Worm (Caenorhabditis elegans) whole organism, young adult: ENCODE results near the gene clec-181.

Experiments used
- B0261.1 ChIP-seq: sonication (generic microtip); optimal IDR thresholded peaks from 2 replicates; lab custom pipeline; 2016; ENCODE audit warnings: mild to moderate bottlenecking, missing genetic modification characterization, moderate library complexity, missing compliant biosample characterization
- F10E7.11 ChIP-seq: sonication (generic microtip); optimal IDR thresholded peaks from 2 replicates; lab custom pipeline; 2017; ENCODE audit warnings: mild to moderate bottlenecking, missing genetic modification characterization, moderate library complexity, missing compliant biosample characterization
- F22D6.2 ChIP-seq: sonication (generic microtip); optimal IDR thresholded peaks from 2 replicates; lab custom pipeline; 2016; ENCODE audit warnings: mild to moderate bottlenecking, missing genetic modification characterization, missing compliant biosample characterization
- F37B4.10 ChIP-seq: fragments of 200-800 bp; sonication (Bioruptor generic); IDR thresholded peaks from 2 replicates; pipeline ENCODE4 v1.3.6; 2022; ENCODE audit warnings: missing genetic modification characterization, missing compliant biosample characterization
- F57A8.1 ChIP-seq: fragments of 200-800 bp; sonication (Bioruptor generic); optimal IDR thresholded peaks from 2 replicates; lab custom pipeline; 2018; ENCODE audit warnings: mild to moderate bottlenecking, missing genetic modification characterization, moderate library complexity, missing compliant biosample characterization
- F57C9.4 ChIP-seq: sonication (generic microtip); optimal IDR thresholded peaks from 2 replicates; lab custom pipeline; 2017; ENCODE audit warnings: mild to moderate bottlenecking, missing genetic modification characterization, missing compliant biosample characterization
- aptf-3 ChIP-seq: fragments of 200-800 bp; sonication (Bioruptor generic); IDR thresholded peaks from 2 replicates; pipeline ENCODE4 v1.3.6; 2022; ENCODE audit warnings: missing genetic modification characterization, missing compliant biosample characterization
- ceh-27 ChIP-seq: fragments of 200-800 bp; sonication (Bioruptor generic); optimal IDR thresholded peaks from 2 replicates; lab custom pipeline; 2018; ENCODE audit warnings: mild to moderate bottlenecking, missing genetic modification characterization, moderate library complexity, missing compliant biosample characterization
- hlh-26 ChIP-seq: fragments of 200-800 bp; sonication (Bioruptor generic); conservative IDR thresholded peaks from 2 replicates; pipeline ENCODE4 v1.3.6; 2022; ENCODE audit warnings: missing genetic modification reagents, missing genetic modification characterization, missing compliant biosample characterization
- hsf-1 ChIP-seq: fragments of 200-800 bp; sonication (Bioruptor generic); IDR thresholded peaks from 2 replicates; pipeline ENCODE4 v1.3.6; 2022; ENCODE audit warnings: missing genetic modification reagents, missing genetic modification characterization, missing compliant biosample characterization
- lin-40 ChIP-seq: sonication (generic microtip); optimal IDR thresholded peaks from 2 replicates; lab custom pipeline; 2016; ENCODE audit warnings: missing genetic modification characterization, mild to moderate bottlenecking, missing compliant biosample characterization, missing genotype, missing genetic modification reagents
- madf-10 ChIP-seq: sonication (generic microtip); optimal IDR thresholded peaks from 2 replicates; lab custom pipeline; 2016; ENCODE audit warnings: mild to moderate bottlenecking, missing genetic modification characterization, missing compliant biosample characterization
- madf-8 ChIP-seq: fragments of 200-800 bp; sonication (Bioruptor generic); conservative IDR thresholded peaks from 2 replicates; pipeline ENCODE4 v1.3.6; 2022; ENCODE audit warnings: missing genetic modification reagents, missing genetic modification characterization, missing compliant biosample characterization
- nfya-1 ChIP-seq: sonication (generic microtip); optimal IDR thresholded peaks from 2 replicates; lab custom pipeline; 2017; ENCODE audit warnings: antibody characterized with exemption, missing compliant biosample characterization, missing genetic modification characterization, borderline replicate concordance; ENCODE audit not compliant: insufficient read depth
- nfya-2 ChIP-seq: fragments of 200-800 bp; sonication (Bioruptor generic); IDR thresholded peaks from 2 replicates; pipeline ENCODE4 v1.3.6; 2022; ENCODE audit warnings: missing genetic modification reagents, missing genetic modification characterization, missing compliant biosample characterization
- nhr-120 ChIP-seq: fragments of 200-800 bp; sonication (Bioruptor generic); IDR thresholded peaks from 2 replicates; pipeline ENCODE4 v1.3.6; 2022; ENCODE audit warnings: missing genetic modification characterization, missing compliant biosample characterization
- pbrm-1 ChIP-seq: fragments of 200-800 bp; sonication (Bioruptor generic); IDR thresholded peaks from 2 replicates; pipeline ENCODE4 v1.3.6; 2022; ENCODE audit warnings: missing genetic modification reagents, missing genetic modification characterization, missing compliant biosample characterization
- ztf-18 ChIP-seq: sonication (generic microtip); optimal IDR thresholded peaks from 2 replicates; lab custom pipeline; 2016; ENCODE audit warnings: missing genotype, mild to moderate bottlenecking, missing genetic modification characterization, missing compliant biosample characterization
- ztf-22 ChIP-seq: fragments of 200-800 bp; sonication (Bioruptor generic); optimal IDR thresholded peaks from 2 replicates; lab custom pipeline; 2018; ENCODE audit warnings: mild to moderate bottlenecking, missing genetic modification characterization, moderate library complexity, missing compliant biosample characterization
- ztf-25 ChIP-seq: fragments of 200-800 bp; sonication (Bioruptor generic); IDR thresholded peaks from 2 replicates; pipeline ENCODE4 v1.3.6; 2022; ENCODE audit warnings: missing genetic modification reagents, missing genetic modification characterization, missing compliant biosample characterization

clec-181 gene

ce11 chrIV:8631033-8631432 lies 35.2 kb downstream of the clec-181 start, which contains the start of gene dgk-4:
TSS of gene dgk-4 (plus strand) at chrIV:8631333.
- no peak for TF ChIP-seq F10E7.11 (tag; lab: Kevin White, UChicago)
- TF ChIP-seq nhr-120 (GFP tag; lab: Robert Waterston, UW), result no peak
- TF ChIP-seq hsf-1 (GFP tag; lab: Robert Waterston, UW), result no peak
- no peak for TF ChIP-seq F57C9.4 (tag; lab: Kevin White, UChicago)
- TF ChIP-seq pbrm-1, result no peak

ce11 chrIV:8638761-8639160 lies 42.9 kb downstream of the clec-181 start, which contains the start of gene F42A9.9:
TSS of gene F42A9.9 (minus strand) at chrIV:8638861.
- TF ChIP-seq ztf-25 (GFP tag; lab: Robert Waterston, UW) (no peak), F57A8.1 (GFP tag; lab: Kevin White, UChicago) (no peak), ceh-27 (no peak), aptf-3 (GFP tag; lab: Robert Waterston, UW) (no peak), F37B4.10 (no peak), hlh-26 (GFP tag; lab: Robert Waterston, UW) (no peak), madf-10 (no peak), F22D6.2 (tag; lab: Kevin White, UChicago) (no peak)

- TF ChIP-seq nfya-1 (tag; lab: Kevin White, UChicago), result no peak
- TF ChIP-seq madf-8, result no peak
- no peak for TF ChIP-seq B0261.1
- TF ChIP-seq ztf-22 (GFP tag; lab: Kevin White, UChicago), result no peak
- no peak for TF ChIP-seq ztf-18
- TF ChIP-seq lin-40 (tag; lab: Kevin White, UChicago), result no peak
- TF ChIP-seq nfya-2, result no peak
Measured at ce11 chrIV:8644432-8644831, 48.6 kb downstream of the clec-181 start, which contains the start of gene C49C8.3. TSS of gene C49C8.3 (plus strand) at chrIV:8644732.
